Worm (Caenorhabditis elegans) whole organism, L4/young adult: Measurements from ENCODE around the gene C04G6.6.

Source experiments
- dao-5 ChIP-seq: sonication (generic microtip); optimal IDR thresholded peaks from 2 replicates; lab custom pipeline; 2016; ENCODE audit warnings: missing genotype, missing genetic modification characterization, moderate library complexity, missing compliant biosample characterization
- him-1 ChIP-seq: sonication (generic microtip); optimal IDR thresholded peaks from 2 replicates; lab custom pipeline; 2016; ENCODE audit warnings: missing genotype, missing genetic modification reagents, missing genetic modification characterization, missing compliant biosample characterization

ce11 chrII:5099649-5100048 is at the start of gene C04G6.6:
- TF ChIP-seq dao-5 (tag; lab: Kevin White, UChicago) (no peak), him-1 (tag; lab: Kevin White, UChicago) (no peak)
